Fruit fly (Drosophila melanogaster): ENCODE results near the gene Alp12.

The Alp12 gene

dm6 chr2L:19377129-19378083 lies 46.4 kb upstream of the Alp12 start:
- TF ChIP-seq dsf (GFP tag; optimal IDR thresholded peaks at IDR 0.05; ENCODE audit: borderline replicate concordance) (no peak), jim (GFP tag; optimal IDR thresholded peaks at IDR 0.05) (no peak), Vsx2 (GFP tag; optimal IDR thresholded peaks at IDR 0.05; ENCODE audit: partially characterized antibody) (no peak), usp (GFP tag; optimal IDR thresholded peaks at IDR 0.05) (no peak), h (GFP tag; optimal IDR thresholded peaks at IDR 0.05) (peak; percentile 24), Hr78 (GFP tag; optimal IDR thresholded peaks at IDR 0.05) (no peak), brk (GFP tag; optimal IDR thresholded peaks at IDR 0.05) (no peak), dl (GFP tag; optimal IDR thresholded peaks at IDR 0.05; ENCODE audit: insufficient read depth in 1 of 2, partially characterized antibody in 2 of 2) (no peak), Rel (GFP tag; optimal IDR thresholded peaks at IDR 0.05) (no peak), Rel (tag; optimal IDR thresholded peaks at IDR 0.05) (no peak), ey (GFP tag; optimal IDR thresholded peaks at IDR 0.05) (peak; percentile 28), psq (GFP tag; optimal IDR thresholded peaks at IDR 0.05) (peak; percentile 1), sage (GFP tag; optimal IDR thresholded peaks at IDR 0.05) (no peak), foxo (GFP tag; optimal IDR thresholded peaks at IDR 0.05) (peak in 1 of 2 experiments; percentile 48), N (GFP tag; optimal IDR thresholded peaks at IDR 0.05) (no peak), woc (GFP tag; optimal IDR thresholded peaks at IDR 0.05) (peak; percentile 3), Hnf4 (GFP tag; optimal IDR thresholded peaks at IDR 0.05) (no peak), OdsH (GFP tag; optimal IDR thresholded peaks at IDR 0.05) (peak; percentile 34), Sp1 (GFP tag; optimal IDR thresholded peaks at IDR 0.05) (peak; percentile 37), Dfd (GFP tag; optimal IDR thresholded peaks at IDR 0.05) (peak; percentile 29), lola (GFP tag; optimal IDR thresholded peaks at IDR 0.05) (no peak), dmrt93B (GFP tag; optimal IDR thresholded peaks at IDR 0.05) (peak; percentile 10), rgr (GFP tag; optimal IDR thresholded peaks at IDR 0.05) (peak; percentile 50), CrebA (GFP tag; optimal IDR thresholded peaks at IDR 0.05; ENCODE audit: borderline replicate concordance) (no peak), pan (optimal IDR thresholded peaks at IDR 0.05) (no peak), HLH106 (tag; optimal IDR thresholded peaks at IDR 0.05) (peak; percentile 54), Dif (GFP tag; optimal IDR thresholded peaks at IDR 0.05; ENCODE audit: partially characterized antibody) (no peak), Hr83 (GFP tag; optimal IDR thresholded peaks at IDR 0.05; ENCODE audit: poor library complexity, severe bottlenecking) (no peak), br (GFP tag; optimal IDR thresholded peaks at IDR 0.05) (peak; percentile 17), Abd-B (GFP tag; optimal IDR thresholded peaks at IDR 0.05) (no peak), CG32264 (GFP tag; optimal IDR thresholded peaks at IDR 0.05) (no peak), Myc (optimal IDR thresholded peaks at IDR 0.05) (no peak), fru (GFP tag; optimal IDR thresholded peaks at IDR 0.05) (peak; percentile 46), Mio (GFP tag; optimal IDR thresholded peaks at IDR 0.05) (no peak), GATAd (GFP tag; optimal IDR thresholded peaks at IDR 0.05) (no peak), tai (GFP tag; optimal IDR thresholded peaks at IDR 0.05) (no peak), Jra (GFP tag; optimal IDR thresholded peaks at IDR 0.05) (no peak), CG9705 (GFP tag; optimal IDR thresholded peaks at IDR 0.05) (no peak), sv (GFP tag; optimal IDR thresholded peaks at IDR 0.05) (peak; percentile 26)

- no peak for TF ChIP-seq rgr (GFP tag; optimal IDR thresholded peaks at IDR 0.05)
- TF ChIP-seq Hr83 (GFP tag; optimal IDR thresholded peaks at IDR 0.05; ENCODE audit: poor library complexity, severe bottlenecking) = no peak
- TF ChIP-seq pan (optimal IDR thresholded peaks at IDR 0.05) = no peak
- TF ChIP-seq Myc (optimal IDR thresholded peaks at IDR 0.05) = peak; percentile 37
- TF ChIP-seq Dfd (GFP tag; optimal IDR thresholded peaks at IDR 0.05) = no peak
- TF ChIP-seq Jra (GFP tag; optimal IDR thresholded peaks at IDR 0.05) = no peak
- TF ChIP-seq OdsH (GFP tag; optimal IDR thresholded peaks at IDR 0.05) = no peak
Measured at dm6 chr2L:19378620-19379019, 45.2 kb upstream of the Alp12 start.

All from whole organism, wandering third instar larva.